Fruit fly (Drosophila melanogaster) whole organism, embryonic: ENCODE measurements around the gene Sgf11.
A peak's percentile ranks its signal among the peaks of the same experiment; 100 is the strongest.

Experiments used
- CG10267 ChIP-seq: fragments of 200-800 bp; sonication (Bioruptor generic); optimal IDR thresholded peaks from 2 replicates; lab custom pipeline; 2018; ENCODE audit warnings: missing biosample characterization, mild to moderate bottlenecking, missing genetic modification characterization, moderate library complexity
- CG10979 ChIP-seq: fragments of 200-800 bp; sonication (Bioruptor generic); optimal IDR thresholded peaks from 2 replicates; lab custom pipeline; 2018; ENCODE audit warnings: missing biosample characterization, mild to moderate bottlenecking, missing genetic modification characterization, moderate library complexity
- CG11695 ChIP-seq: fragments of 200-800 bp; sonication (Bioruptor generic); IDR thresholded peaks from 3 replicates; pipeline ENCODE4 v1.3.6; 2022; ENCODE audit warnings: missing biosample characterization, missing genetic modification characterization
- CG11723 ChIP-seq: fragments of 200-800 bp; sonication (Bioruptor generic); optimal IDR thresholded peaks from 2 replicates; lab custom pipeline; 2017; ENCODE audit warnings: missing biosample characterization, mild to moderate bottlenecking, missing genetic modification characterization
- CG12155 ChIP-seq: fragments of 200-800 bp; sonication (Bioruptor generic); optimal IDR thresholded peaks from 3 replicates; lab custom pipeline; 2016; ENCODE audit warnings: missing biosample characterization, missing genetic modification characterization
- CG12219 ChIP-seq: fragments of 200-800 bp; sonication (Bioruptor generic); optimal IDR thresholded peaks from 3 replicates; lab custom pipeline; 2018; ENCODE audit warnings: missing biosample characterization, mild to moderate bottlenecking, missing genetic modification characterization
- CG13123 ChIP-seq: fragments of 200-800 bp; sonication (Bioruptor generic); optimal IDR thresholded peaks from 2 replicates; lab custom pipeline; 2016; ENCODE audit warnings: missing biosample characterization, missing genetic modification characterization
- CG14050 ChIP-seq: fragments of 200-800 bp; sonication (Bioruptor generic); IDR thresholded peaks from 3 replicates; pipeline ENCODE4 v1.3.6; 2022; ENCODE audit warnings: missing biosample characterization, missing genetic modification characterization
- CG14860 ChIP-seq: fragments of 200-800 bp; sonication (Bioruptor generic); IDR thresholded peaks from 3 replicates; pipeline ENCODE4 v1.3.6; 2022; ENCODE audit warnings: missing biosample characterization, missing genetic modification characterization; ENCODE audit not compliant: partially characterized antibody
- CG18476 ChIP-seq: fragments of 200-800 bp; sonication (Bioruptor generic); optimal IDR thresholded peaks from 2 replicates; lab custom pipeline; 2016; ENCODE audit warnings: missing biosample characterization, mild to moderate bottlenecking, missing genetic modification characterization
- CG3407 ChIP-seq: fragments of 200-800 bp; sonication (Bioruptor generic); optimal IDR thresholded peaks from 2 replicates; lab custom pipeline; 2018; ENCODE audit warnings: missing biosample characterization, mild to moderate bottlenecking, missing genetic modification characterization
- CG3838 ChIP-seq: fragments of 200-800 bp; sonication (Bioruptor generic); optimal IDR thresholded peaks from 3 replicates; lab custom pipeline; 2016; ENCODE audit warnings: missing biosample characterization, missing genetic modification characterization
- CG4360 ChIP-seq: fragments of 200-800 bp; sonication (Bioruptor generic); IDR thresholded peaks from 2 replicates; pipeline ENCODE4 v1.3.6; 2022; ENCODE audit warnings: missing biosample characterization, missing genetic modification characterization
- CG4424 ChIP-seq: fragments of 200-800 bp; sonication (Bioruptor generic); optimal IDR thresholded peaks from 3 replicates; lab custom pipeline; 2016; ENCODE audit warnings: missing biosample characterization, missing genetic modification characterization
- CG7987 ChIP-seq: fragments of 200-800 bp; sonication (Bioruptor generic); optimal IDR thresholded peaks from 2 replicates; lab custom pipeline; 2018; ENCODE audit warnings: missing biosample characterization, mild to moderate bottlenecking, missing genetic modification characterization, moderate library complexity
- CG8359 ChIP-seq: fragments of 200-800 bp; sonication (Bioruptor generic); optimal IDR thresholded peaks from 2 replicates; lab custom pipeline; 2017; ENCODE audit warnings: missing biosample characterization, mild to moderate bottlenecking, missing genetic modification characterization, borderline replicate concordance
- Dref ChIP-seq: fragments of 200-800 bp; sonication (Bioruptor generic); IDR thresholded peaks from 2 replicates; pipeline ENCODE4 v1.3.6; 2022; ENCODE audit warnings: missing biosample characterization, missing genetic modification characterization
- Fer3 ChIP-seq: fragments of 200-800 bp; sonication (Bioruptor generic); optimal IDR thresholded peaks from 2 replicates; lab custom pipeline; 2018; ENCODE audit warnings: missing biosample characterization, mild to moderate bottlenecking, missing genetic modification characterization, moderate library complexity
- HHEX ChIP-seq: fragments of 200-800 bp; sonication (Bioruptor generic); optimal IDR thresholded peaks from 3 replicates; lab custom pipeline; 2017; ENCODE audit warnings: missing biosample characterization, mild to moderate bottlenecking, missing genetic modification characterization, missing genetic modification reagents
- Oaz ChIP-seq: fragments of 200-800 bp; sonication (Bioruptor generic); IDR thresholded peaks from 2 replicates; pipeline ENCODE4 v1.3.6; 2022; ENCODE audit warnings: missing biosample characterization, missing genetic modification characterization
- Opbp ChIP-seq: fragments of 200-800 bp; sonication (Bioruptor generic); IDR thresholded peaks from 3 replicates; pipeline ENCODE4 v1.3.6; 2022; ENCODE audit warnings: missing biosample characterization, missing genetic modification characterization; ENCODE audit not compliant: partially characterized antibody
- Optix ChIP-seq: fragments of 200-800 bp; sonication (Bioruptor generic); IDR thresholded peaks from 3 replicates; pipeline ENCODE4 v1.3.6; 2022; ENCODE audit warnings: missing biosample characterization, missing genetic modification characterization
- Poxn ChIP-seq: fragments of 200-800 bp; sonication (Bioruptor generic); IDR thresholded peaks from 2 replicates; pipeline ENCODE4 v1.3.6; 2022; ENCODE audit warnings: missing biosample characterization, missing genetic modification characterization
- Rx ChIP-seq: fragments of 200-800 bp; sonication (Bioruptor generic); IDR thresholded peaks from 2 replicates; pipeline ENCODE4 v1.3.6; 2022; ENCODE audit warnings: missing biosample characterization, missing genetic modification characterization
- Side ChIP-seq: fragments of 200-800 bp; sonication (Bioruptor generic); optimal IDR thresholded peaks from 2 replicates; lab custom pipeline; 2016; ENCODE audit warnings: missing biosample characterization, missing genetic modification characterization
- Sox102F ChIP-seq: fragments of 200-800 bp; sonication (Bioruptor generic); optimal IDR thresholded peaks from 2 replicates; lab custom pipeline; 2018; ENCODE audit warnings: missing biosample characterization, mild to moderate bottlenecking, missing genetic modification characterization, moderate library complexity
- Sry-β ChIP-seq: fragments of 200-800 bp; sonication (Bioruptor generic); optimal IDR thresholded peaks from 2 replicates; lab custom pipeline; 2018; ENCODE audit warnings: missing biosample characterization, mild to moderate bottlenecking, missing genetic modification characterization, moderate library complexity
- Stat92E ChIP-seq, 3 experiments: fragments of >200 bp in 2 of 3; fragments of 200-800 bp in 1 of 3; sonication (Bioruptor generic) in 1 of 3; optimal IDR thresholded peaks; 2 replicates each; lab custom pipeline; 2017 to 2019; ENCODE audit warnings: missing biosample characterization in 3 of 3, missing genetic modification characterization in 3 of 3, mild to moderate bottlenecking in 1 of 3, moderate library complexity in 1 of 3
- Tbp ChIP-seq: fragments of >200 bp; optimal IDR thresholded peaks from 2 replicates; lab custom pipeline; 2018; ENCODE audit warnings: missing biosample characterization, missing genetic modification characterization
- Xbp1 ChIP-seq: fragments of 200-800 bp; sonication (Bioruptor generic); optimal IDR thresholded peaks from 3 replicates; lab custom pipeline; 2016; ENCODE audit warnings: missing biosample characterization, mild to moderate bottlenecking, missing genetic modification characterization
- ase ChIP-seq: fragments of 200-800 bp; sonication (Bioruptor generic); IDR thresholded peaks from 3 replicates; pipeline ENCODE4 v1.3.6; 2022; ENCODE audit warnings: missing biosample characterization, missing genetic modification characterization
- bowl ChIP-seq: fragments of 200-800 bp; sonication (Bioruptor generic); IDR thresholded peaks from 2 replicates; pipeline ENCODE4 v1.3.6; 2022; ENCODE audit warnings: missing biosample characterization, missing genetic modification characterization
- dmrt99B ChIP-seq: fragments of 200-800 bp; sonication (Bioruptor generic); optimal IDR thresholded peaks from 2 replicates; lab custom pipeline; 2018; ENCODE audit warnings: missing biosample characterization, mild to moderate bottlenecking, missing genetic modification characterization, moderate library complexity
- dysf ChIP-seq: fragments of 200-800 bp; sonication (Bioruptor generic); IDR thresholded peaks from 3 replicates; pipeline ENCODE4 v1.3.6; 2022; ENCODE audit warnings: missing biosample characterization, missing genetic modification characterization
- fd102C ChIP-seq: fragments of 200-800 bp; sonication (Bioruptor generic); optimal IDR thresholded peaks from 2 replicates; lab custom pipeline; 2018; ENCODE audit warnings: missing biosample characterization, mild to moderate bottlenecking, missing genetic modification characterization, moderate library complexity
- gce ChIP-seq: fragments of 200-800 bp; sonication (Bioruptor generic); IDR thresholded peaks from 3 replicates; pipeline ENCODE4 v1.3.6; 2022; ENCODE audit warnings: missing biosample characterization, missing genetic modification characterization
- gt ChIP-seq: fragments of 200-800 bp; sonication (Bioruptor generic); IDR thresholded peaks from 2 replicates; pipeline ENCODE4 v1.3.6; 2022; ENCODE audit warnings: missing biosample characterization, missing genetic modification characterization
- ham ChIP-seq: fragments of 200-800 bp; sonication (Bioruptor generic); IDR thresholded peaks from 2 replicates; pipeline ENCODE4 v1.3.6; 2022; ENCODE audit warnings: missing biosample characterization, missing genetic modification characterization
- hth ChIP-seq: fragments of >200 bp; optimal IDR thresholded peaks from 2 replicates; lab custom pipeline; 2017; ENCODE audit warnings: inconsistent platforms
- ken ChIP-seq: fragments of 200-800 bp; sonication (Bioruptor generic); IDR thresholded peaks from 3 replicates; pipeline ENCODE4 v1.3.6; 2022; ENCODE audit warnings: missing biosample characterization, missing genetic modification characterization
- lilli ChIP-seq: fragments of 200-800 bp; sonication (Bioruptor generic); optimal IDR thresholded peaks from 3 replicates; lab custom pipeline; 2016; ENCODE audit warnings: missing biosample characterization, missing genetic modification characterization
- mirr ChIP-seq: fragments of 200-800 bp; sonication (Bioruptor generic); optimal IDR thresholded peaks from 3 replicates; lab custom pipeline; 2018; ENCODE audit warnings: missing biosample characterization, mild to moderate bottlenecking, missing genetic modification characterization
- nerfin-1 ChIP-seq: fragments of 200-800 bp; sonication (Bioruptor generic); optimal IDR thresholded peaks from 3 replicates; lab custom pipeline; 2019; ENCODE audit warnings: missing biosample characterization, mild to moderate bottlenecking, missing genetic modification characterization, moderate library complexity
- odd ChIP-seq: fragments of 200-800 bp; sonication (Bioruptor generic); optimal IDR thresholded peaks from 2 replicates; lab custom pipeline; 2017; ENCODE audit warnings: missing biosample characterization, mild to moderate bottlenecking, missing genetic modification characterization
- phol ChIP-seq: fragments of 200-800 bp; sonication (Bioruptor generic); optimal IDR thresholded peaks from 3 replicates; lab custom pipeline; 2018; ENCODE audit warnings: missing biosample characterization, mild to moderate bottlenecking, missing genetic modification characterization, moderate library complexity
- sens-2 ChIP-seq: fragments of 200-800 bp; sonication (Bioruptor generic); IDR thresholded peaks from 2 replicates; pipeline ENCODE4 v1.3.6; 2022; ENCODE audit warnings: missing biosample characterization, missing genetic modification characterization
- sim ChIP-seq: fragments of 200-800 bp; sonication (Bioruptor generic); IDR thresholded peaks from 2 replicates; pipeline ENCODE4 v1.3.6; 2022; ENCODE audit warnings: missing biosample characterization, missing genetic modification characterization
- sr ChIP-seq: fragments of 200-800 bp; sonication (Bioruptor generic); IDR thresholded peaks from 3 replicates; pipeline ENCODE4 v1.3.6; 2022; ENCODE audit warnings: missing biosample characterization, missing genetic modification characterization
- tup ChIP-seq: fragments of 200-800 bp; sonication (Bioruptor generic); optimal IDR thresholded peaks from 2 replicates; lab custom pipeline; 2016; ENCODE audit warnings: missing biosample characterization, mild to moderate bottlenecking, missing genetic modification characterization, moderate library complexity
- twi ChIP-seq: fragments of 200-800 bp; optimal IDR thresholded peaks from 2 replicates; lab custom pipeline; 2019; ENCODE audit warnings: missing biosample characterization, mild to moderate bottlenecking, missing genetic modification characterization, moderate library complexity
- usp ChIP-seq: fragments of >200 bp; optimal IDR thresholded peaks from 2 replicates; lab custom pipeline; 2017; ENCODE audit warnings: missing biosample characterization, missing genetic modification characterization
- wek ChIP-seq: fragments of 200-800 bp; sonication (Bioruptor generic); optimal IDR thresholded peaks from 3 replicates; lab custom pipeline; 2018; ENCODE audit warnings: missing biosample characterization, mild to moderate bottlenecking, missing genetic modification characterization, moderate library complexity

Gene Sgf11

dm6 chr3L:18672203-18672602 lies 9.4 kb downstream of the Sgf11 start (continued):
- TF ChIP-seq Oaz (GFP tag; lab: Robert Waterston, UW) (no peak), CG3838 (GFP tag; lab: Kevin White, UChicago) (no peak), CG8359 (no peak), Xbp1 (GFP tag; lab: Kevin White, UChicago) (peak; percentile 19), Rx (no peak), gce (no peak), dysf (GFP tag; lab: Robert Waterston, UW) (peak; percentile 33; the same call in 1 of the 3 replicates), CG11723 (GFP tag; lab: Kevin White, UChicago) (no peak), CG7987 (GFP tag; lab: Kevin White, UChicago) (no peak), CG14050 (no peak), CG13123 (GFP tag; lab: Kevin White, UChicago) (no peak), Opbp (GFP tag; lab: Robert Waterston, UW) (0 out of 3 replicates have a peak, but pooled peaks have one; percentile 31), CG14860 (no peak), CG4424 (GFP tag; lab: Kevin White, UChicago) (peak; percentile 7), Optix (no peak), gt (GFP tag; lab: Robert Waterston, UW) (no peak), CG11695 (no peak), sr (GFP tag; lab: Robert Waterston, UW) (no peak), Poxn (no peak), CG18476 (no peak), CG10979 (tag; lab: Kevin White, UChicago) (no peak), Sry-β (no peak), hth (lab: Kevin White, UChicago) (no peak), Side (no peak), bowl (GFP tag; lab: Robert Waterston, UW) (no peak), sim (GFP tag; lab: Robert Waterston, UW) (no peak), HHEX (GFP tag; lab: Kevin White, UChicago) (no peak), Dref (GFP tag; lab: Robert Waterston, UW) (peak; percentile 42), tup (GFP tag; lab: Kevin White, UChicago) (no peak), Stat92E (GFP tag; optimal IDR thresholded peaks at IDR 0.05; lab: Kevin White, UChicago) (no peak), phol (peak; percentile 98), fd102C (GFP tag; lab: Kevin White, UChicago) (no peak), CG4360 (no peak), Sox102F (no peak), CG10267 (tag; lab: Kevin White, UChicago) (peak; percentile 18), wek (no peak), Tbp (GFP tag; lab: Kevin White, UChicago) (no peak), odd (GFP tag; lab: Kevin White, UChicago) (no peak), usp (no peak), sens-2 (GFP tag; lab: Robert Waterston, UW) (no peak), ase (GFP tag; lab: Robert Waterston, UW) (no peak), CG3407 (GFP tag; lab: Kevin White, UChicago) (no peak), mirr (GFP tag; lab: Kevin White, UChicago) (peak; percentile 10), Fer3 (tag; lab: Kevin White, UChicago) (peak; percentile 25), CG12219 (GFP tag; lab: Kevin White, UChicago) (no peak), lilli (GFP tag; lab: Kevin White, UChicago) (peak; percentile 21), nerfin-1 (no peak), twi (tag; lab: Kevin White, UChicago) (no peak), ham (GFP tag; lab: Robert Waterston, UW) (no peak), dmrt99B (tag; lab: Kevin White, UChicago) (no peak), ken (no peak), CG12155 (GFP tag; lab: Kevin White, UChicago) (no peak)
